Fruit fly (Drosophila melanogaster): ENCODE measurements around the gene CG7992.

CG7992 gene

dm6 chrX:19247200-19248052, at the start of gene CG7992 (continued):
- TF ChIP-seq D (optimal IDR thresholded peaks at IDR 0.05): no peak
- TF ChIP-seq D (GFP tag; optimal IDR thresholded peaks at IDR 0.05): no peak
- TF ChIP-seq eyg (GFP tag; optimal IDR thresholded peaks at IDR 0.05): peak; percentile 37
- no peak for TF ChIP-seq chm (GFP tag; IDR thresholded peaks at IDR 0.05)
- TF ChIP-seq CG8478 (optimal IDR thresholded peaks at IDR 0.05): no peak
- no peak for TF ChIP-seq Hr39 (optimal IDR thresholded peaks at IDR 0.05)
- TF ChIP-seq bowl (GFP tag; IDR thresholded peaks at IDR 0.05): no peak
- peak; percentile 18; the same call in 1 of the 2 replicates for TF ChIP-seq CG32532 (GFP tag; IDR thresholded peaks at IDR 0.05)
- TF ChIP-seq CG1529 (GFP tag; optimal IDR thresholded peaks at IDR 0.05): no peak
- TF ChIP-seq HHEX (GFP tag; optimal IDR thresholded peaks at IDR 0.05): peak; percentile 63
- TF ChIP-seq zf30C (GFP tag; optimal IDR thresholded peaks at IDR 0.05): peak; percentile 73
- TF ChIP-seq Aef1 (GFP tag; IDR thresholded peaks at IDR 0.05): peak; percentile 48; the same call in 2 of the 3 replicates
- TF ChIP-seq CG12104 (GFP tag; optimal IDR thresholded peaks at IDR 0.05): peak; percentile 50
- TF ChIP-seq CG13624 (GFP tag; optimal IDR thresholded peaks at IDR 0.05): peak; percentile 56
- TF ChIP-seq CG3838 (GFP tag; optimal IDR thresholded peaks at IDR 0.05): no peak
- no peak for TF ChIP-seq Tbp (GFP tag; optimal IDR thresholded peaks at IDR 0.05)
- no peak for TF ChIP-seq CG11696 (GFP tag; IDR thresholded peaks at IDR 0.05)
- TF ChIP-seq dm (GFP tag; optimal IDR thresholded peaks at IDR 0.05): peak; percentile 53
- no peak for TF ChIP-seq CG7745 (tag; optimal IDR thresholded peaks at IDR 0.05)
- TF ChIP-seq amos (GFP tag; IDR thresholded peaks at IDR 0.05; ENCODE audit: partially characterized antibody): no peak
- peak; percentile 65 for TF ChIP-seq grau (tag; optimal IDR thresholded peaks at IDR 0.05)
- TF ChIP-seq slou (GFP tag; optimal IDR thresholded peaks at IDR 0.05): no peak
- 0 out of 4 replicates have a peak, but pooled peaks have one; percentile 13 for TF ChIP-seq Gug (GFP tag; IDR thresholded peaks at IDR 0.05)
- no peak for TF ChIP-seq nau (GFP tag; optimal IDR thresholded peaks at IDR 0.05)
- peak; percentile 40 for TF ChIP-seq pros (GFP tag; optimal IDR thresholded peaks at IDR 0.05)
- TF ChIP-seq bbx (GFP tag; IDR thresholded peaks at IDR 0.05; ENCODE audit: partially characterized antibody): no peak
- TF ChIP-seq Asciz (GFP tag; optimal IDR thresholded peaks at IDR 0.05): peak; percentile 14
- no peak for TF ChIP-seq CG4404 (GFP tag; IDR thresholded peaks at IDR 0.05)
- TF ChIP-seq nmo (GFP tag; optimal IDR thresholded peaks at IDR 0.05): peak; percentile 66
- no peak for TF ChIP-seq kah (GFP tag; optimal IDR thresholded peaks at IDR 0.05)
- peak; percentile 29 for TF ChIP-seq Mad (GFP tag; optimal IDR thresholded peaks at IDR 0.05)
- TF ChIP-seq Ssrp (tag; optimal IDR thresholded peaks at IDR 0.05): peak; percentile 25
- no peak for TF ChIP-seq CG8765 (GFP tag; IDR thresholded peaks at IDR 0.05)
- no peak for TF ChIP-seq croc (GFP tag; conservative IDR thresholded peaks at IDR 0.05)
- TF ChIP-seq HLHmδ (GFP tag; optimal IDR thresholded peaks at IDR 0.05): no peak
- TF ChIP-seq CG16813 (GFP tag; IDR thresholded peaks at IDR 0.05; ENCODE audit: partially characterized antibody): no peak
- peak; percentile 40 for TF ChIP-seq CG8944 (GFP tag; optimal IDR thresholded peaks at IDR 0.05)
- TF ChIP-seq Sry-δ (GFP tag; optimal IDR thresholded peaks at IDR 0.05): peak; percentile 15
- no peak; the same call in 1 of the 2 replicates for TF ChIP-seq Atf6 (GFP tag; IDR thresholded peaks at IDR 0.05)
- no peak for TF ChIP-seq CG1603 (tag; optimal IDR thresholded peaks at IDR 0.05)
- TF ChIP-seq CG17612 (GFP tag; IDR thresholded peaks at IDR 0.05): no peak
- peak; percentile 51 for TF ChIP-seq crc (GFP tag; optimal IDR thresholded peaks at IDR 0.05)
- TF ChIP-seq odd (GFP tag; optimal IDR thresholded peaks at IDR 0.05): peak; percentile 47
- TF ChIP-seq dysf (GFP tag; IDR thresholded peaks at IDR 0.05): peak; percentile 70
- TF ChIP-seq CG17829 (tag; optimal IDR thresholded peaks at IDR 0.05): peak; percentile 2
- TF ChIP-seq CoRest (tag; optimal IDR thresholded peaks at IDR 0.05): peak; percentile 71
- TF ChIP-seq CG15269 (tag; optimal IDR thresholded peaks at IDR 0.05): peak; percentile 69
- peak; percentile 97 for TF ChIP-seq CG34376 (GFP tag; optimal IDR thresholded peaks at IDR 0.05)
- no peak for TF ChIP-seq sim (GFP tag; IDR thresholded peaks at IDR 0.05)
- no peak for TF ChIP-seq CG14860 (GFP tag; IDR thresholded peaks at IDR 0.05; ENCODE audit: partially characterized antibody)
